Worm (Caenorhabditis elegans): Measurements from ENCODE around the gene gnrr-2.

The gnrr-2 gene

DNA sequence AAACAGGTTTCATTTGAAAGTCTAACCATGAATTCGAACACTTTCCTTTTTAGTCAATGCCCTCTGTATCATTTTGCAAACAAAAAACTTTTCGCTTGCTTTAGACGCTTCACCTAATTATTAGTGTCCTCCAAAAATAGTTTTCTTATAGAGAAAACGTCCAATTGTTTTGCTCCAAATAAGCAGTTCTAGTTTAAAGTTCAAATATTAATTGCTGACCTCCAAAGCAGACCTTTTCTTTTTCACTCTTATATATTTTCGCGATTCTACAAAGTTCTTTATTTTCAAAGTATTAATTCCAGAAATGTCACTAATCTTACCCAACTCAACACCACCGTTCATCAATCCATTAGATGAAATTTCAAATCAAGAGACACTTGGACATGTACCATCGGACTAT is at the start of gene gnrr-2:
TSS of gene gnrr-2 (plus strand) at position 301 of the 400 bp plus-strand sequence.
- TF ChIP-seq ceh-39 (tag; optimal IDR thresholded peaks at IDR 0.05) (no peak), unc-120 (tag; optimal IDR thresholded peaks at IDR 0.05; ENCODE audit: poor library complexity, severe bottlenecking) (no peak), drap-1 (GFP tag; optimal IDR thresholded peaks at IDR 0.05) (no peak), elt-3 (tag; optimal IDR thresholded peaks at IDR 0.05) (no peak), unc-62 (GFP tag; optimal IDR thresholded peaks at IDR 0.05) (no peak), mep-1 (tag; optimal IDR thresholded peaks at IDR 0.05) (no peak), zip-8 (tag; optimal IDR thresholded peaks at IDR 0.05) (no peak), ztf-11 (tag; optimal IDR thresholded peaks at IDR 0.05) (no peak)

- TF ChIP-seq ceh-83 (GFP tag; optimal IDR thresholded peaks at IDR 0.05) (no peak), nhr-28 (tag; optimal IDR thresholded peaks at IDR 0.05) (no peak), ces-1 (GFP tag; optimal IDR thresholded peaks at IDR 0.05) (no peak), mls-2 (tag; optimal IDR thresholded peaks at IDR 0.05) (no peak), flh-1 (GFP tag; optimal IDR thresholded peaks at IDR 0.05) (no peak)
These were observed 46.9 kb upstream of the gnrr-2 start for ce11 chrV:14361973-14362372.

DNA sequence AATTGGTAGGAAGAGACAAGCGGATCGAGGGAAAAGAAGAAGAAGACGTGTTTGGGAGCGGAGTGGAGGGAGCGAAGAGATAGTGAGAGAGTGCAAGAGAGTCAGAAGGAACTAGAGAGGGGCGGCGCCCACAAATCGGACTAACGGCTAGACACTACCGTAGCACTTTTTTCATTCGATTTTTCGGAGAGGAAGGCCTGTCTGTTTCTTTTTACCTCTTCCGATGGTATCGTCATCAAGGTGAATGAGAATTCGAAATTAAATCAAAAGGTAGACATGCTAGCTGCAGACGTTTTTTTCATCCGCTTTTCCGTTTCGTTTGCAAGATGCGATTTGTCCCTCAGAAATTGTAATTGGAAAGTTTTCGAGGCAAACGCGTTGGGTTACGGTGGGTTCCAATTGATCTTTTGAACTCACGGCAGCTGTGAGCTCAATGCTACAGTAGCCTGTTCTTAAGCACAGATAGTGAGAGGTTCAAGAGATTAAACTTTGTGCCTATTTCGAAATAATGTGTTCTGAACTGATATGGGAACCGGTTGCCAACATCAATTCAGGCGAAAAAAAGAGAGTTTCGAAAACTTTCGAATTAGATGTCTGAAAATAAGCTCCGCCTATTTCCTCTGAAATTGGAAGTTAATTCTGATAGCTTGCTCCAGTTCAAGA is 44.2 kb upstream of the gnrr-2 start:
- TF ChIP-seq mep-1 (tag; optimal IDR thresholded peaks at IDR 0.05) (no peak), snpc-4 (tag; optimal IDR thresholded peaks at IDR 0.05) (no peak), lsy-2 (tag; optimal IDR thresholded peaks at IDR 0.05) (peak; percentile 60), ces-1 (GFP tag; optimal IDR thresholded peaks at IDR 0.05) (no peak), unc-62 (GFP tag; optimal IDR thresholded peaks at IDR 0.05) (no peak), sem-2 (GFP tag; optimal IDR thresholded peaks at IDR 0.05) (no peak), sptf-1 (tag; optimal IDR thresholded peaks at IDR 0.05) (no peak)

- TF ChIP-seq lin-13 (tag; optimal IDR thresholded peaks at IDR 0.05), result no peak
- no peak for TF ChIP-seq ztf-11 (tag; optimal IDR thresholded peaks at IDR 0.05)
- TF ChIP-seq ceh-83 (GFP tag; optimal IDR thresholded peaks at IDR 0.05), result no peak
- TF ChIP-seq nhr-76 (tag; optimal IDR thresholded peaks at IDR 0.05), result no peak
- TF ChIP-seq M03D4.4 (tag; optimal IDR thresholded peaks at IDR 0.05), result no peak
- no peak for TF ChIP-seq ham-2 (GFP tag; optimal IDR thresholded peaks at IDR 0.05)
- TF ChIP-seq ceh-39 (tag; optimal IDR thresholded peaks at IDR 0.05), result no peak
- TF ChIP-seq nhr-12 (tag; optimal IDR thresholded peaks at IDR 0.05), result no peak
These were observed 42.3 kb upstream of the gnrr-2 start for ce11 chrV:14366487-14366962.

- peak; percentile 33 for TF ChIP-seq lin-32 (GFP tag; optimal IDR thresholded peaks at IDR 0.05)
- TF ChIP-seq sptf-1 (tag; optimal IDR thresholded peaks at IDR 0.05), result peak; percentile 11
- TF ChIP-seq M03D4.4 (tag; optimal IDR thresholded peaks at IDR 0.05), result no peak
- TF ChIP-seq tbx-8 (GFP tag; optimal IDR thresholded peaks at IDR 0.05), result no peak
- no peak for TF ChIP-seq unc-39 (tag; optimal IDR thresholded peaks at IDR 0.05)
- no peak for TF ChIP-seq ceh-83 (GFP tag; optimal IDR thresholded peaks at IDR 0.05)
- peak; percentile 21 for TF ChIP-seq drap-1 (GFP tag; optimal IDR thresholded peaks at IDR 0.05)
- TF ChIP-seq elt-1 (tag; optimal IDR thresholded peaks at IDR 0.05; ENCODE audit: borderline replicate concordance, insufficient read depth), result no peak
- no peak for TF ChIP-seq sem-2 (GFP tag; optimal IDR thresholded peaks at IDR 0.05)
- TF ChIP-seq snpc-4 (tag; optimal IDR thresholded peaks at IDR 0.05), result no peak
- TF ChIP-seq flh-1 (GFP tag; optimal IDR thresholded peaks at IDR 0.05), result no peak
These were observed 40.4 kb upstream of the gnrr-2 start for ce11 chrV:14368272-14369052.

ce11 chrV:14369412-14369811 is 39.5 kb upstream of the gnrr-2 start:
- TF ChIP-seq flh-1 (GFP tag; optimal IDR thresholded peaks at IDR 0.05) (no peak), lsy-2 (tag; optimal IDR thresholded peaks at IDR 0.05) (no peak), nhr-12 (tag; optimal IDR thresholded peaks at IDR 0.05) (no peak), M03D4.4 (tag; optimal IDR thresholded peaks at IDR 0.05) (no peak), lin-13 (tag; optimal IDR thresholded peaks at IDR 0.05) (no peak)

All from whole organism, mixed stage, embryonic.